Worm (Caenorhabditis elegans): ENCODE results near the gene gcy-8.

gcy-8 gene

DNA sequence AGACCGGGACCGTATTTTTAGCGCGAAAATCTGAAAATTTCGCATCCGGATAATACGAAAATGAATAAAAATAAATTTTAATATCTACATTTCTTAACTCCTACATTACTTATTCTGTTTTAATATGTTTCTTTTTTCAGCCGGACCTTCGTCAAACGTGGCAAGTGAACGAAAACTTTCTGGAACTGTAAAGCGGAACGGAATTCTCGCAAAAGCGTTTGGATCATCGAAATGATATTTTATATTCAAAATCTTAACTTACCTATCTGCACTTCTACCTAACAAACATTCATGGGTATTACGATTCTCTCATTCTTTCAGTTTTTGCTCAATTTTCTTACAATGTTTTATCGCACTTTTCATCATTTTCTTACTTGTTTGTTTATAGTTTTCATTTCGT is 21.3 kb upstream of the gcy-8 start:
- TF ChIP-seq daf-12 (tag; optimal IDR thresholded peaks at IDR 0.05): no peak
- TF ChIP-seq ztf-11 (tag; optimal IDR thresholded peaks at IDR 0.05): no peak
- no peak for TF ChIP-seq D1046.2 (GFP tag; IDR thresholded peaks at IDR 0.05)
- TF ChIP-seq snpc-4 (tag; optimal IDR thresholded peaks at IDR 0.05): no peak
- no peak for TF ChIP-seq nhr-77 (tag; optimal IDR thresholded peaks at IDR 0.05)
- no peak for TF ChIP-seq madf-5 (GFP tag; IDR thresholded peaks at IDR 0.05)
- TF ChIP-seq sdz-12 (GFP tag; optimal IDR thresholded peaks at IDR 0.05): no peak
- no peak for TF ChIP-seq ceh-32 (tag; optimal IDR thresholded peaks at IDR 0.05; ENCODE audit: poor library complexity)

DNA sequence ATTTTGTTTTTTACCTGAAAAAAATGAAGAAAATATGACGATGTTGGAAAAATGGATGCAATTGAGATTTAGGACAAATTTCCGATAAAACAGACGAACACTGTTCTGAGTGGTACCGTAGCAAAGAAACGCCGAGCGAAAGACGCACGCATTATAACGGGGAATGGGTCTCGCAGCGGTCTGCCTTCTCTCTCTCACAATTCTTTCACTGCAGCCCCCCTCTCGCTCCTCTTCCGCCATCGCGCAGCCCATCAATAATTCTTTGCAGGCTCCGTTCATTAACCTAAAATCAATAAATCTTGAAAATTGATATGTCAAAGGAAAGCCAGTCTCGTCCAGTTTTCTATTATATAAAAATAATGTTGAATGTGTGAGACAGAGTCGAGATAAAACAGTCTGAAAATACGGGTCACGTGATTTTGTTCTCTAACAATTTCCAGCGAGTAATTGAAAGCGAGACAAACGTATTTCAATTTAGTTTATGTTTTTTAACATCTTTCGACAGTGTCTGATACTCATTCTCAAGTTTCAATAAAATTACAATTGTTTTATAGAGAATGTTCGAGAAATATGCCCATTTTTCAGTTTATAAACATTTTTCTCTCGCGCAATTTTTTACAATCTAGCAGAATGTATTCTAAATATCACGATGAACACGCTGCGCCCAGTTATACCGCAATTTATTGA is 18.4 kb upstream of the gcy-8 start:
- no peak for TF ChIP-seq mdl-1 (tag; optimal IDR thresholded peaks at IDR 0.05)
- TF ChIP-seq unc-130 (GFP tag; optimal IDR thresholded peaks at IDR 0.05): no peak
- peak; percentile 45 for TF ChIP-seq mes-2 (tag; optimal IDR thresholded peaks at IDR 0.05; ENCODE audit: poor library complexity, severe bottlenecking)
- 0 out of 2 replicates have a peak, but pooled peaks have one; percentile 33 for TF ChIP-seq hmg-1.1 (GFP tag; IDR thresholded peaks at IDR 0.05)
- peak; percentile 21 for TF ChIP-seq rbr-2 (tag; optimal IDR thresholded peaks at IDR 0.05)
- TF ChIP-seq dmd-8 (GFP tag; IDR thresholded peaks at IDR 0.05): no peak
- TF ChIP-seq tag-97 (GFP tag; IDR thresholded peaks at IDR 0.05): no peak
- peak in 1 of 2 experiments; percentile 52 for TF ChIP-seq lsy-2 (tag; optimal IDR thresholded peaks at IDR 0.05)
- peak; percentile 64 for TF ChIP-seq hlh-30 (tag; optimal IDR thresholded peaks at IDR 0.05; ENCODE audit: insufficient read depth)
- TF ChIP-seq lim-7 (GFP tag; IDR thresholded peaks at IDR 0.05): no peak
- TF ChIP-seq jun-1 (tag; optimal IDR thresholded peaks at IDR 0.05): no peak
- no peak for TF ChIP-seq ceh-32 (tag; optimal IDR thresholded peaks at IDR 0.05; ENCODE audit: poor library complexity)
- no peak for TF ChIP-seq ceh-28 (tag; optimal IDR thresholded peaks at IDR 0.05)
- no peak for TF ChIP-seq ztf-11 (tag; optimal IDR thresholded peaks at IDR 0.05)
- no peak for TF ChIP-seq F26F4.8 (GFP tag; conservative IDR thresholded peaks at IDR 0.05)
- TF ChIP-seq snpc-1.2 (GFP tag; IDR thresholded peaks at IDR 0.05): 0 out of 2 replicates have a peak, but pooled peaks have one; percentile 28
- no peak for TF ChIP-seq hif-1 (tag; optimal IDR thresholded peaks at IDR 0.05)
- no peak for TF ChIP-seq lin-39 (tag; optimal IDR thresholded peaks at IDR 0.05)
- TF ChIP-seq nhr-28 (tag; optimal IDR thresholded peaks at IDR 0.05): no peak
- TF ChIP-seq daf-16 (GFP tag; optimal IDR thresholded peaks at IDR 0.05): no peak
- TF ChIP-seq daf-16 (tag; optimal IDR thresholded peaks at IDR 0.05): no peak
- TF ChIP-seq set-16 (GFP tag; IDR thresholded peaks at IDR 0.05): peak; percentile 21; the same call in 1 of the 2 replicates
- TF ChIP-seq madf-5 (GFP tag; IDR thresholded peaks at IDR 0.05): no peak
- TF ChIP-seq nhr-76 (tag; optimal IDR thresholded peaks at IDR 0.05): no peak
- no peak for TF ChIP-seq unc-39 (tag; optimal IDR thresholded peaks at IDR 0.05)
- TF ChIP-seq unc-62 (GFP tag; optimal IDR thresholded peaks at IDR 0.05 in 1 of 2): no peak
- TF ChIP-seq unc-62 (tag; optimal IDR thresholded peaks at IDR 0.05): no peak
- peak; percentile 31 for TF ChIP-seq mep-1 (tag; optimal IDR thresholded peaks at IDR 0.05)
- TF ChIP-seq lin-38 (GFP tag; IDR thresholded peaks at IDR 0.05): peak; percentile 16; the same call in 1 of the 2 replicates
- no peak for TF ChIP-seq nhr-42 (GFP tag; IDR thresholded peaks at IDR 0.05)
- TF ChIP-seq dve-1 (tag; optimal IDR thresholded peaks at IDR 0.05; ENCODE audit: insufficient read depth): peak; percentile 2
- peak; percentile 14 for TF ChIP-seq T20F7.1 (GFP tag; optimal IDR thresholded peaks at IDR 0.05)
- TF ChIP-seq vab-7 (GFP tag; IDR thresholded peaks at IDR 0.05): 0 out of 2 replicates have a peak, but pooled peaks have one; percentile 14

DNA sequence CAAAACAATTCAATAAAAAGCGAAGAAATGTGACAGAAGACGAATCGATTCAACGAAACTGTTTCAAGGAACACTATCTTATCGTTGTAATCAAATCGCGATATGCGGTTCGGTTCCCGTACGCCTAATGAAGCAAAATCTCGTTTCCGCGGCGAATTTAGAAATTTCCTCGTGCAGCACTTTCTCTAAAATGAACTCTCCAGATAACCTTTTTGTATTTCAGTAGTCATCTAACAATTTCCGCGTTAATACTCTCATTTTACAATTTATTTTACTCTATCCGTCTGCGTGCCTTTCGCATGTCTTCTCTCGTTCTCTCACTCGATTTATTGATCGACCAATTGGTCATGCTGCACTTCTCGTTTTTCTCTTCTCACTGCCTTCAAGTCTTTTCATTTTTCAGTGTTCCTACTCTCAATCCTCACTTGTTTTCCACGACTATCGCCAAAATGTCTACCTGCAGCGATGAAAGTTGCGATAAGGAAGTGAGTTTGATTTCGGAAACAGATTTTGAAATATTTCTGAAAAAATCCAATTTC is 17.7 kb upstream of the gcy-8 start, which contains the start of the genes npp-27 and ntl-4:
TSS of gene npp-27 (minus strand) at position 51 of the 539 bp plus-strand sequence.
TSS of gene ntl-4 (plus strand) at position 379 of the 539 bp plus-strand sequence.
- TF ChIP-seq hlh-30 (tag; optimal IDR thresholded peaks at IDR 0.05; ENCODE audit: insufficient read depth) (peak; percentile 75), mdt-29 (GFP tag; IDR thresholded peaks at IDR 0.05) (no peak), spr-1 (tag; optimal IDR thresholded peaks at IDR 0.05) (no peak), ztf-7 (tag; optimal IDR thresholded peaks at IDR 0.05) (no peak), mdl-1 (tag; optimal IDR thresholded peaks at IDR 0.05) (peak in 1 of 2 experiments; percentile 6), F37D6.2 (tag; optimal IDR thresholded peaks at IDR 0.05) (no peak), madf-9 (GFP tag; conservative IDR thresholded peaks at IDR 0.05) (no peak), nhr-10 (tag; optimal IDR thresholded peaks at IDR 0.05) (no peak), F26F4.8 (GFP tag; conservative IDR thresholded peaks at IDR 0.05) (no peak), aly-2 (tag; optimal IDR thresholded peaks at IDR 0.05) (no peak), lsy-2 (tag; optimal IDR thresholded peaks at IDR 0.05) (peak in 1 of 2 experiments; percentile 60), ctbp-1 (GFP tag; IDR thresholded peaks at IDR 0.05) (0 out of 2 replicates have a peak, but pooled peaks have one; percentile 43), nhr-237 (tag; optimal IDR thresholded peaks at IDR 0.05) (no peak), hlh-11 (tag; optimal IDR thresholded peaks at IDR 0.05) (peak; percentile 18), tag-97 (GFP tag; IDR thresholded peaks at IDR 0.05) (no peak)
